Fruit fly (Drosophila melanogaster) whole organism, embryonic: ENCODE measurements around the gene CG7483.

Source experiments
- Antp ChIP-seq: fragments of 200-800 bp; sonication (Bioruptor generic); optimal IDR thresholded peaks from 3 replicates; lab custom pipeline; 2016; ENCODE audit warnings: missing biosample characterization, missing genetic modification characterization
- Bdp1 ChIP-seq: fragments of 200-800 bp; sonication (Bioruptor generic); optimal IDR thresholded peaks from 3 replicates; lab custom pipeline; 2016; ENCODE audit warnings: missing biosample characterization, missing genetic modification characterization
- CG10209 ChIP-seq: fragments of 200-800 bp; sonication (Bioruptor generic); optimal IDR thresholded peaks from 3 replicates; lab custom pipeline; 2017; ENCODE audit warnings: missing biosample characterization, mild to moderate bottlenecking, missing genetic modification characterization, missing genetic modification reagents
- CG10959 ChIP-seq: fragments of 200-800 bp; sonication (Bioruptor generic); IDR thresholded peaks from 2 replicates; pipeline ENCODE4 v1.3.6; 2022; ENCODE audit warnings: missing biosample characterization, missing genetic modification characterization
- CG12104 ChIP-seq: fragments of 200-800 bp; sonication (Bioruptor generic); optimal IDR thresholded peaks from 3 replicates; lab custom pipeline; 2016; ENCODE audit warnings: missing biosample characterization, missing genetic modification characterization
- CG12659 ChIP-seq: fragments of 200-800 bp; sonication (Bioruptor generic); optimal IDR thresholded peaks from 3 replicates; lab custom pipeline; 2017; ENCODE audit warnings: mild to moderate bottlenecking, missing biosample characterization, missing genetic modification reagents, missing genetic modification characterization
- CG13894 ChIP-seq: fragments of 200-800 bp; sonication (Bioruptor generic); optimal IDR thresholded peaks from 3 replicates; lab custom pipeline; 2018; ENCODE audit warnings: missing biosample characterization, mild to moderate bottlenecking, missing genetic modification characterization, moderate library complexity
- CG14050 ChIP-seq: fragments of 200-800 bp; sonication (Bioruptor generic); IDR thresholded peaks from 3 replicates; pipeline ENCODE4 v1.3.6; 2022; ENCODE audit warnings: missing biosample characterization, missing genetic modification characterization
- CG15011 ChIP-seq: fragments of 200-800 bp; sonication (Bioruptor generic); optimal IDR thresholded peaks from 3 replicates; lab custom pipeline; 2018; ENCODE audit warnings: missing biosample characterization, mild to moderate bottlenecking, missing genetic modification characterization
- CG16779 ChIP-seq: fragments of 200-800 bp; sonication (Bioruptor generic); IDR thresholded peaks from 2 replicates; pipeline ENCODE4 v1.3.6; 2022; ENCODE audit warnings: missing biosample characterization, missing genetic modification characterization
- CG2199 ChIP-seq: fragments of 200-800 bp; sonication (Bioruptor generic); IDR thresholded peaks from 3 replicates; pipeline ENCODE4 v1.3.6; 2022; ENCODE audit warnings: missing biosample characterization, missing genetic modification characterization
- CG2678 ChIP-seq: fragments of 200-800 bp; sonication (Bioruptor generic); optimal IDR thresholded peaks from 3 replicates; lab custom pipeline; 2019; ENCODE audit warnings: missing biosample characterization, mild to moderate bottlenecking, missing genetic modification characterization, moderate library complexity
- CG31224 ChIP-seq: fragments of 200-800 bp; sonication (Bioruptor generic); IDR thresholded peaks from 2 replicates; pipeline ENCODE4 v1.3.6; 2022; ENCODE audit warnings: missing biosample characterization, missing genetic modification characterization
- CG3281 ChIP-seq: fragments of 200-800 bp; sonication (Bioruptor generic); optimal IDR thresholded peaks from 3 replicates; lab custom pipeline; 2017; ENCODE audit warnings: missing biosample characterization, mild to moderate bottlenecking, missing genetic modification characterization
- CG3407 ChIP-seq: fragments of 200-800 bp; sonication (Bioruptor generic); optimal IDR thresholded peaks from 2 replicates; lab custom pipeline; 2018; ENCODE audit warnings: missing biosample characterization, mild to moderate bottlenecking, missing genetic modification characterization
- CG6813 ChIP-seq: fragments of 200-800 bp; sonication (Bioruptor generic); optimal IDR thresholded peaks from 2 replicates; lab custom pipeline; 2017; ENCODE audit warnings: missing biosample characterization, missing genetic modification characterization, mild to moderate bottlenecking, moderate library complexity, missing genetic modification reagents
- CG7745 ChIP-seq: fragments of 200-800 bp; sonication (Bioruptor generic); optimal IDR thresholded peaks from 2 replicates; lab custom pipeline; 2018; ENCODE audit warnings: missing biosample characterization, mild to moderate bottlenecking, missing genetic modification characterization, moderate library complexity
- CG8765 ChIP-seq: fragments of 200-800 bp; sonication (Bioruptor generic); IDR thresholded peaks from 2 replicates; pipeline ENCODE4 v1.3.6; 2022; ENCODE audit warnings: missing biosample characterization, missing genetic modification characterization
- CG9932 ChIP-seq: fragments of 200-800 bp; sonication (Bioruptor generic); IDR thresholded peaks from 2 replicates; pipeline ENCODE4 v1.3.6; 2022; ENCODE audit warnings: missing biosample characterization, missing genetic modification characterization
- Drgx ChIP-seq: fragments of 200-800 bp; sonication (Bioruptor generic); IDR thresholded peaks from 2 replicates; pipeline ENCODE4 v1.3.6; 2022; ENCODE audit warnings: missing biosample characterization, missing genetic modification characterization
- Hey ChIP-seq: fragments of 200-800 bp; sonication (Bioruptor generic); optimal IDR thresholded peaks from 3 replicates; lab custom pipeline; 2018; ENCODE audit warnings: missing biosample characterization, mild to moderate bottlenecking, missing genetic modification characterization
- HmgZ ChIP-seq: fragments of 200-800 bp; sonication (Bioruptor generic); optimal IDR thresholded peaks from 2 replicates; lab custom pipeline; 2018; ENCODE audit warnings: missing biosample characterization, mild to moderate bottlenecking, missing genetic modification characterization
- Hmr ChIP-seq: fragments of 200-800 bp; sonication (Bioruptor generic); optimal IDR thresholded peaks from 3 replicates; lab custom pipeline; 2017; ENCODE audit warnings: mild to moderate bottlenecking, missing biosample characterization, missing genetic modification reagents, missing genetic modification characterization
- Lpt ChIP-seq: fragments of >200 bp; optimal IDR thresholded peaks from 2 replicates; lab custom pipeline; 2018; ENCODE audit warnings: missing biosample characterization, missing genetic modification characterization
- PHDP ChIP-seq: fragments of 200-800 bp; sonication (Bioruptor generic); optimal IDR thresholded peaks from 3 replicates; lab custom pipeline; 2018; ENCODE audit warnings: missing biosample characterization, mild to moderate bottlenecking, missing genetic modification characterization, moderate library complexity
- Ptx1 ChIP-seq: fragments of 200-800 bp; sonication (Bioruptor generic); IDR thresholded peaks from 2 replicates; pipeline ENCODE4 v1.3.6; 2022; ENCODE audit warnings: missing biosample characterization, missing genetic modification characterization
- Rfx ChIP-seq: fragments of 200-800 bp; sonication (Bioruptor generic); IDR thresholded peaks from 2 replicates; pipeline ENCODE4 v1.3.6; 2022; ENCODE audit warnings: missing biosample characterization, missing genetic modification characterization
- Sox102F ChIP-seq: fragments of 200-800 bp; sonication (Bioruptor generic); optimal IDR thresholded peaks from 2 replicates; lab custom pipeline; 2018; ENCODE audit warnings: missing biosample characterization, mild to moderate bottlenecking, missing genetic modification characterization, moderate library complexity
- al ChIP-seq: fragments of 200-800 bp; sonication (Bioruptor generic); IDR thresholded peaks from 2 replicates; pipeline ENCODE4 v1.3.6; 2022; ENCODE audit warnings: missing biosample characterization, missing genetic modification characterization
- btn ChIP-seq: fragments of 200-800 bp; sonication (Bioruptor generic); optimal IDR thresholded peaks from 2 replicates; lab custom pipeline; 2016; ENCODE audit warnings: missing biosample characterization, missing genetic modification characterization
- chinmo ChIP-seq: fragments of 200-800 bp; sonication (Bioruptor generic); IDR thresholded peaks from 4 replicates; pipeline ENCODE4 v1.3.6; 2022; ENCODE audit warnings: missing biosample characterization, missing genetic modification characterization; ENCODE audit not compliant: partially characterized antibody
- dmrt99B ChIP-seq: fragments of 200-800 bp; sonication (Bioruptor generic); optimal IDR thresholded peaks from 2 replicates; lab custom pipeline; 2018; ENCODE audit warnings: missing biosample characterization, mild to moderate bottlenecking, missing genetic modification characterization, moderate library complexity
- en ChIP-seq: fragments of 200-800 bp; sonication (Bioruptor generic); optimal IDR thresholded peaks from 2 replicates; lab custom pipeline; 2016; ENCODE audit warnings: missing biosample characterization, missing genetic modification characterization
- ewg ChIP-seq: fragments of 200-800 bp; sonication (Bioruptor generic); optimal IDR thresholded peaks from 3 replicates; lab custom pipeline; 2017; ENCODE audit warnings: mild to moderate bottlenecking, missing biosample characterization, missing genetic modification reagents, missing genetic modification characterization
- gce ChIP-seq: fragments of 200-800 bp; sonication (Bioruptor generic); IDR thresholded peaks from 3 replicates; pipeline ENCODE4 v1.3.6; 2022; ENCODE audit warnings: missing biosample characterization, missing genetic modification characterization
- gcm2 ChIP-seq: fragments of 200-800 bp; sonication (Bioruptor generic); optimal IDR thresholded peaks from 2 replicates; lab custom pipeline; 2016; ENCODE audit warnings: missing biosample characterization, missing genetic modification characterization
- gt ChIP-seq: fragments of 200-800 bp; sonication (Bioruptor generic); IDR thresholded peaks from 2 replicates; pipeline ENCODE4 v1.3.6; 2022; ENCODE audit warnings: missing biosample characterization, missing genetic modification characterization
- ind ChIP-seq: fragments of 200-800 bp; sonication (Bioruptor generic); optimal IDR thresholded peaks from 3 replicates; lab custom pipeline; 2016; ENCODE audit warnings: missing biosample characterization, missing genetic modification characterization
- inv ChIP-seq: fragments of 200-800 bp; sonication (Bioruptor generic); IDR thresholded peaks from 2 replicates; pipeline ENCODE4 v1.3.6; 2022; ENCODE audit warnings: missing biosample characterization, missing genetic modification characterization; ENCODE audit not compliant: partially characterized antibody
- jigr1 ChIP-seq: fragments of 200-800 bp; sonication (Bioruptor generic); IDR thresholded peaks from 3 replicates; pipeline ENCODE4 v1.3.6; 2022; ENCODE audit warnings: missing biosample characterization, missing genetic modification characterization
- lmd ChIP-seq: fragments of 200-800 bp; sonication (Bioruptor generic); IDR thresholded peaks from 2 replicates; pipeline ENCODE4 v1.3.6; 2022; ENCODE audit warnings: missing biosample characterization, missing genetic modification characterization
- mam ChIP-seq: fragments of 200-800 bp; sonication (Bioruptor generic); optimal IDR thresholded peaks from 3 replicates; lab custom pipeline; 2016; ENCODE audit warnings: missing biosample characterization, missing genetic modification characterization
- mirr ChIP-seq: fragments of 200-800 bp; sonication (Bioruptor generic); optimal IDR thresholded peaks from 3 replicates; lab custom pipeline; 2018; ENCODE audit warnings: missing biosample characterization, mild to moderate bottlenecking, missing genetic modification characterization
- peb ChIP-seq: fragments of 200-800 bp; sonication (Bioruptor generic); IDR thresholded peaks from 2 replicates; pipeline ENCODE4 v1.3.6; 2022; ENCODE audit warnings: missing biosample characterization, missing genetic modification characterization
- rib ChIP-seq: fragments of 200-800 bp; sonication (Bioruptor generic); IDR thresholded peaks from 2 replicates; pipeline ENCODE4 v1.3.6; 2022; ENCODE audit warnings: missing biosample characterization, missing genetic modification characterization
- sc ChIP-seq, 3 experiments: fragments of >200 bp in 2 of 3; fragments of 200-800 bp in 1 of 3; sonication (Bioruptor generic) in 1 of 3; optimal IDR thresholded peaks; 2 replicates in 2 of 3; 3 replicates in 1 of 3; lab custom pipeline; 2017; ENCODE audit warnings: mild to moderate bottlenecking in 1 of 3, missing biosample characterization in 1 of 3, missing genetic modification characterization in 1 of 3, missing genetic modification reagents in 1 of 3
- seq ChIP-seq: fragments of 200-800 bp; sonication (Bioruptor generic); IDR thresholded peaks from 2 replicates; pipeline ENCODE4 v1.3.6; 2022; ENCODE audit warnings: missing biosample characterization, missing genetic modification characterization
- sima ChIP-seq: fragments of 200-800 bp; sonication (Bioruptor generic); optimal IDR thresholded peaks from 2 replicates; lab custom pipeline; 2016; ENCODE audit warnings: missing biosample characterization, missing genetic modification characterization
- sna ChIP-seq: fragments of 200-800 bp; sonication (Bioruptor generic); IDR thresholded peaks from 2 replicates; pipeline ENCODE4 v1.3.6; 2022; ENCODE audit warnings: missing biosample characterization, missing genetic modification characterization; ENCODE audit not compliant: partially characterized antibody
- ssp ChIP-seq: fragments of 200-800 bp; sonication (Bioruptor generic); IDR thresholded peaks from 2 replicates; pipeline ENCODE4 v1.3.6; 2022; ENCODE audit warnings: missing biosample characterization, missing genetic modification characterization
- tll ChIP-seq, 2 experiments: fragments of 200-800 bp in 1 of 2; fragments of >200 bp in 1 of 2; sonication (Bioruptor generic) in 1 of 2; optimal IDR thresholded peaks; 2 replicates each; lab custom pipeline; 2017 to 2019; ENCODE audit warnings: missing biosample characterization in 2 of 2, missing genetic modification characterization in 2 of 2, mild to moderate bottlenecking in 1 of 2, moderate library complexity in 1 of 2
- vfl ChIP-seq: fragments of 200-800 bp; sonication (Bioruptor generic); optimal IDR thresholded peaks from 2 replicates; lab custom pipeline; 2016; ENCODE audit warnings: missing biosample characterization, missing genetic modification characterization

The CG7483 gene

DNA sequence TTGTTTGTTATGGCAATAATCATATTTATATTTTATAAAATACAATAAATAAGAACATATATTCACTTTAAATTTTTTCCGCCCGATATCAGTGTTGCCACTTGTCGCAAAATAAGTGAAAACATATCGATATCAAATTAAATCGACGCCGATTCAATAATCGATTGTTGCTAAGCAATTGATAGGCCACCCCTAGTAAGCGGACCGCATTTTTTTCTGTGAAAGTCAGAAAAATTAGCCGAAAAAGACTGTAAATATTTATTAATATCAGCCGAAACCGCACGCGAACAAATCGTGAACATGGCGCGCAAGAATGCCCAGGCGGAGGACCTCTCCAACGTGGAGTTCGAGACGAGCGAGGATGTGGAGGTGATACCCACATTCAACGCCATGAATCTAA is at the start of gene CG7483 (continued):
- no peak for TF ChIP-seq CG6813 (GFP tag; lab: Kevin White, UChicago)
- TF ChIP-seq chinmo = peak; percentile 77; the same call in 3 of the 4 replicates
- TF ChIP-seq tll (GFP tag; optimal IDR thresholded peaks at IDR 0.05; lab: Kevin White, UChicago) = peak in 1 of 2 experiments; percentile 18
- no peak for TF ChIP-seq CG2199 (GFP tag; lab: Robert Waterston, UW)
- TF ChIP-seq Drgx = no peak
- no peak for TF ChIP-seq CG7745 (tag; lab: Kevin White, UChicago)
- TF ChIP-seq al (GFP tag; lab: Robert Waterston, UW) = no peak
- no peak for TF ChIP-seq CG2678 (tag; lab: Kevin White, UChicago)
- TF ChIP-seq sc (optimal IDR thresholded peaks at IDR 0.05; lab: Kevin White, UChicago) = no peak
- no peak for TF ChIP-seq sc (GFP tag; optimal IDR thresholded peaks at IDR 0.05; lab: Kevin White, UChicago)
- TF ChIP-seq Lpt (GFP tag; lab: Kevin White, UChicago) = no peak
- no peak for TF ChIP-seq gce (GFP tag; lab: Robert Waterston, UW)
- TF ChIP-seq sima (GFP tag; lab: Kevin White, UChicago) = no peak
- TF ChIP-seq dmrt99B (tag; lab: Kevin White, UChicago) = no peak
- no peak for TF ChIP-seq CG14050 (GFP tag; lab: Robert Waterston, UW)
- TF ChIP-seq CG10959 (GFP tag; lab: Robert Waterston, UW) = no peak
- no peak for TF ChIP-seq Ptx1 (GFP tag; lab: Robert Waterston, UW)
- TF ChIP-seq CG8765 = no peak
- no peak for TF ChIP-seq Bdp1 (GFP tag; lab: Kevin White, UChicago)
- no peak for TF ChIP-seq CG3281 (GFP tag; lab: Kevin White, UChicago)
- TF ChIP-seq Rfx = no peak; the same call in 1 of the 2 replicates
- no peak for TF ChIP-seq en (GFP tag; lab: Kevin White, UChicago)
- TF ChIP-seq Hmr (GFP tag; lab: Kevin White, UChicago) = no peak
- no peak for TF ChIP-seq ind
- no peak for TF ChIP-seq rib (GFP tag; lab: Robert Waterston, UW)
- TF ChIP-seq CG10209 (GFP tag; lab: Kevin White, UChicago) = no peak
- no peak for TF ChIP-seq ewg (GFP tag; lab: Kevin White, UChicago)
- no peak for TF ChIP-seq vfl (GFP tag; lab: Kevin White, UChicago)
- TF ChIP-seq PHDP (tag; lab: Kevin White, UChicago) = no peak
- TF ChIP-seq Antp (GFP tag; lab: Kevin White, UChicago) = no peak
- no peak for TF ChIP-seq seq (GFP tag; lab: Robert Waterston, UW)
- no peak for TF ChIP-seq CG16779 (GFP tag; lab: Robert Waterston, UW)
- TF ChIP-seq sna (GFP tag; lab: Robert Waterston, UW) = peak; percentile 78
- TF ChIP-seq jigr1 = no peak
- no peak for TF ChIP-seq CG12104 (GFP tag; lab: Kevin White, UChicago)
- TF ChIP-seq inv = peak; percentile 59
- peak; percentile 42 for TF ChIP-seq CG12659
- no peak for TF ChIP-seq CG3407 (GFP tag; lab: Kevin White, UChicago)
- TF ChIP-seq gcm2 (GFP tag; lab: Kevin White, UChicago) = no peak
- no peak for TF ChIP-seq ssp
- no peak for TF ChIP-seq mirr (GFP tag; lab: Kevin White, UChicago)
- TF ChIP-seq CG13894 (tag; lab: Kevin White, UChicago) = no peak
- TF ChIP-seq peb (GFP tag; lab: Robert Waterston, UW) = no peak
- TF ChIP-seq CG15011 (GFP tag; lab: Kevin White, UChicago) = no peak
- TF ChIP-seq CG9932 (GFP tag; lab: Robert Waterston, UW) = no peak
- no peak for TF ChIP-seq btn (GFP tag; lab: Kevin White, UChicago)
- TF ChIP-seq CG31224 (GFP tag; lab: Robert Waterston, UW) = no peak
- no peak for TF ChIP-seq mam (GFP tag; lab: Kevin White, UChicago)
- TF ChIP-seq HmgZ (tag; lab: Kevin White, UChicago) = no peak
- no peak for TF ChIP-seq Sox102F
- no peak for TF ChIP-seq gt (GFP tag; lab: Robert Waterston, UW)
- TF ChIP-seq lmd (GFP tag; lab: Robert Waterston, UW) = no peak
- TF ChIP-seq Hey = no peak
